Worm (Caenorhabditis elegans) whole organism, young adult: ENCODE results near the gene Y45G5AM.7.
A peak's percentile ranks its signal among the peaks of the same experiment; 100 is the strongest.
"Not testable (repeated sequence)": the region's sequence is repeated elsewhere in the genome, so short reads cannot be mapped to it uniquely, and the experiment has no call there.

Experiments
- B0336.3 ChIP-seq: fragments of 200-800 bp; sonication (Bioruptor generic); IDR thresholded peaks from 2 replicates; pipeline ENCODE4 v1.3.6; 2022; ENCODE audit warnings: missing genetic modification characterization, missing compliant biosample characterization
- D2030.7 ChIP-seq: fragments of 200-800 bp; sonication (Bioruptor generic); IDR thresholded peaks from 2 replicates; pipeline ENCODE4 v1.3.6; 2022; ENCODE audit warnings: missing genetic modification reagents, missing genetic modification characterization, missing compliant biosample characterization
- F52B5.7 ChIP-seq: sonication (generic microtip); optimal IDR thresholded peaks from 2 replicates; lab custom pipeline; 2016; ENCODE audit warnings: mild to moderate bottlenecking, missing genetic modification characterization, missing compliant biosample characterization
- K11D2.4 ChIP-seq: fragments of 200-800 bp; sonication (Bioruptor generic); IDR thresholded peaks from 2 replicates; pipeline ENCODE4 v1.3.6; 2022; ENCODE audit warnings: missing genetic modification reagents, missing genetic modification characterization, missing compliant biosample characterization
- Y53G8AR.9 ChIP-seq: fragments of 200-800 bp; sonication (Bioruptor generic); conservative IDR thresholded peaks from 2 replicates; pipeline ENCODE4 v1.3.6; 2022; ENCODE audit warnings: missing genetic modification reagents, missing genetic modification characterization, missing compliant biosample characterization
- ama-1 ChIP-seq, 3 experiments: fragments of 150-350 bp in 1 of 3; sonication (generic microtip) in 2 of 3; optimal IDR thresholded peaks; 2 replicates each; lab custom pipeline; 2014 to 2018; ENCODE audit warnings: missing biosample characterization in 2 of 3, missing genetic modification characterization in 2 of 3, missing genetic modification reagents in 2 of 3
- athp-1 ChIP-seq: sonication (generic microtip); optimal IDR thresholded peaks from 2 replicates; lab custom pipeline; 2017; ENCODE audit warnings: mild to moderate bottlenecking, missing genetic modification characterization, missing compliant biosample characterization
- die-1 ChIP-seq: sonication (generic microtip); optimal IDR thresholded peaks from 2 replicates; lab custom pipeline; 2016; ENCODE audit warnings: missing genotype, mild to moderate bottlenecking, missing genetic modification characterization, missing compliant biosample characterization
- dpff-1 ChIP-seq: sonication (generic microtip); optimal IDR thresholded peaks from 2 replicates; lab custom pipeline; 2017; ENCODE audit warnings: mild to moderate bottlenecking, missing genetic modification characterization, missing compliant biosample characterization
- efl-1 ChIP-seq: fragments of 150-350 bp; optimal IDR thresholded peaks from 2 replicates; lab custom pipeline; 2014; ENCODE audit warnings: missing biosample characterization, missing genetic modification reagents, missing genetic modification characterization
- ekl-4 ChIP-seq: fragments of 200-800 bp; sonication (Bioruptor generic); IDR thresholded peaks from 2 replicates; pipeline ENCODE4 v1.3.6; 2022; ENCODE audit warnings: missing genetic modification reagents, missing genetic modification characterization, missing compliant biosample characterization
- hlh-12 ChIP-seq: sonication (generic microtip); optimal IDR thresholded peaks from 2 replicates; lab custom pipeline; 2016; ENCODE audit warnings: missing genetic modification characterization, missing compliant biosample characterization
- hrde-1 ChIP-seq: sonication (generic microtip); optimal IDR thresholded peaks from 2 replicates; lab custom pipeline; 2016; ENCODE audit warnings: missing genetic modification characterization, mild to moderate bottlenecking, missing compliant biosample characterization, moderate library complexity, missing genotype, missing genetic modification reagents, borderline replicate concordance
- let-607 ChIP-seq, 2 experiments: fragments of 200-800 bp in 1 of 2; sonication (Bioruptor generic) in 1 of 2; sonication (generic microtip) in 1 of 2; optimal IDR thresholded peaks; 2 replicates each; lab custom pipeline; 2016 to 2018; ENCODE audit warnings: mild to moderate bottlenecking in 2 of 2, missing compliant biosample characterization in 2 of 2, missing genetic modification characterization in 2 of 2, moderate library complexity in 2 of 2, missing genotype in 1 of 2
- lin-40 ChIP-seq: sonication (generic microtip); optimal IDR thresholded peaks from 2 replicates; lab custom pipeline; 2016; ENCODE audit warnings: missing genetic modification characterization, mild to moderate bottlenecking, missing compliant biosample characterization, missing genotype, missing genetic modification reagents
- lir-1 ChIP-seq: fragments of 200-800 bp; sonication (Bioruptor generic); conservative IDR thresholded peaks from 2 replicates; pipeline ENCODE4 v1.3.6; 2022; ENCODE audit warnings: missing genetic modification reagents, missing genetic modification characterization, missing compliant biosample characterization
- lsl-1 ChIP-seq: fragments of 200-800 bp; sonication (Bioruptor generic); optimal IDR thresholded peaks from 2 replicates; lab custom pipeline; 2018; ENCODE audit warnings: mild to moderate bottlenecking, missing genetic modification characterization, moderate library complexity, missing compliant biosample characterization
- lsy-27 ChIP-seq: sonication (generic microtip); optimal IDR thresholded peaks from 2 replicates; lab custom pipeline; 2017; ENCODE audit warnings: missing genetic modification characterization, mild to moderate bottlenecking, missing compliant biosample characterization, antibody characterized with exemption, missing genotype, borderline replicate concordance; ENCODE audit not compliant: insufficient read depth
- mel-28 ChIP-seq: sonication (generic microtip); optimal IDR thresholded peaks from 2 replicates; lab custom pipeline; 2016; ENCODE audit warnings: borderline replicate concordance, mild to moderate bottlenecking, missing genetic modification characterization, missing compliant biosample characterization
- nhr-120 ChIP-seq: fragments of 200-800 bp; sonication (Bioruptor generic); IDR thresholded peaks from 2 replicates; pipeline ENCODE4 v1.3.6; 2022; ENCODE audit warnings: missing genetic modification characterization, missing compliant biosample characterization
- nhr-80 ChIP-seq: sonication (generic microtip); optimal IDR thresholded peaks from 2 replicates; lab custom pipeline; 2016; ENCODE audit warnings: missing genetic modification characterization, missing compliant biosample characterization
- pha-4 ChIP-seq: fragments of 150-350 bp; sonication (generic microtip); optimal IDR thresholded peaks from 2 replicates; lab custom pipeline; 2014; ENCODE audit warnings: missing biosample characterization, missing genetic modification reagents, missing genetic modification characterization
- sea-2 ChIP-seq: fragments of 200-800 bp; sonication (Bioruptor generic); IDR thresholded peaks from 2 replicates; pipeline ENCODE4 v1.3.6; 2022; ENCODE audit warnings: missing genetic modification characterization, missing compliant biosample characterization
- snpc-1.1 ChIP-seq: sonication (generic microtip); optimal IDR thresholded peaks from 2 replicates; lab custom pipeline; 2017; ENCODE audit warnings: missing genetic modification characterization, mild to moderate bottlenecking, missing compliant biosample characterization, antibody characterized with exemption, moderate library complexity, missing genotype, missing genetic modification reagents; ENCODE audit not compliant: insufficient read depth
- somi-1 ChIP-seq: fragments of 200-800 bp; sonication (Bioruptor generic); optimal IDR thresholded peaks from 2 replicates; lab custom pipeline; 2018; ENCODE audit warnings: mild to moderate bottlenecking, missing genetic modification characterization, missing compliant biosample characterization
- sptf-2 ChIP-seq: fragments of 200-800 bp; sonication (Bioruptor generic); optimal IDR thresholded peaks from 2 replicates; lab custom pipeline; 2018; ENCODE audit warnings: mild to moderate bottlenecking, missing genetic modification characterization, missing compliant biosample characterization
- tlf-1 ChIP-seq: fragments of 200-800 bp; sonication (Bioruptor generic); optimal IDR thresholded peaks from 2 replicates; lab custom pipeline; 2018; ENCODE audit warnings: mild to moderate bottlenecking, missing genetic modification characterization, missing compliant biosample characterization
- xnd-1 ChIP-seq: sonication (generic microtip); optimal IDR thresholded peaks from 2 replicates; lab custom pipeline; 2016; ENCODE audit warnings: missing genotype, missing genetic modification reagents, missing genetic modification characterization, missing compliant biosample characterization
- zfh-2 ChIP-seq: fragments of 200-800 bp; sonication (Bioruptor generic); conservative IDR thresholded peaks from 2 replicates; pipeline ENCODE4 v1.3.6; 2022; ENCODE audit warnings: missing genetic modification reagents, missing genetic modification characterization, missing compliant biosample characterization
- zim-3 ChIP-seq: sonication (generic microtip); optimal IDR thresholded peaks from 2 replicates; lab custom pipeline; 2017; ENCODE audit warnings: mild to moderate bottlenecking, missing genetic modification characterization, moderate library complexity, missing compliant biosample characterization
- ztf-3 ChIP-seq: fragments of 200-800 bp; sonication (Bioruptor generic); optimal IDR thresholded peaks from 2 replicates; lab custom pipeline; 2018; ENCODE audit warnings: mild to moderate bottlenecking, missing genetic modification characterization, missing compliant biosample characterization

The Y45G5AM.7 gene

DNA sequence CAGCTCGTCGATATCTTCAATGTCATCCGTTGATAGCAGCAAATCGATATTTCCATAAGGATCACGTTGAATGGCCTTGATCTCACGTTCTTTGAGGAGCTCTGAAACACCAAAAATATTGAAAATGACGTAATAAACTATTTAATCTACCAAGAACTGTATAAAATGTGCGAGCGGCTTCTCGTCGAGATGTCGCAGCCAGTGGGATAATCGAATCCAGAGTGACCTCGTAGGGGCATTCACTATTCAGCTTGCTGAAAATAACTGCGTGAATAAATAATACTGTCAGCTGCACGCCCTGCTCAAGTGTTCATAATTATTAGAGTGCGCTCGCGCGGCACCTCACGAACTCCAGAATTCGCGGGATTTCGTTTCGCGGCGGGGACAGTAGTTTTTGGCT, at the start of gene Y45G5AM.7:
Gene Y45G5AM.7 (minus strand): TSS at position 101 of the 400 bp plus-strand sequence.
- TF ChIP-seq lir-1 (GFP tag; lab: Robert Waterston, UW) (no peak), die-1 (no peak)

DNA sequence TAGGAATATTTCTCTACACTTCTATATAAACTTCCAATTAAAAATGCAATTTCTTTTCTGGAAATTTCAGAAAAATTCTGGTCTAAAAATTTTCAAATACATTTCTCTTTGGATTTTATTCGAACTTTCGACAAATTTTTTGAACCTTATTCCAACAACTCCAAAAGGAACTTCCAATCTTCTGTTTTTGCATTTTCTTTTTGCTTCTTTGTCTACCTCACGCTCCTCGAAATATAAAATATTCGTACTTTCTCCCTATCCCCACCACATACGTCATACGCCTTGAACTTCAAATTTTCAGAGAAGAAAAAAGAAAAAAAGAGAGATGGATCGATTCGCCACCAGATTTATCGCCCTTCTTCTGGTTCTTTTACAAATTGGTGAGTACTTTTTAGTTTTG, 49.3 kb upstream of the Y45G5AM.7 start, which contains the start of gene nlp-9:
Gene nlp-9 (plus strand): TSS at position 301 of the 400 bp plus-strand sequence.
- TF ChIP-seq dpff-1 = no peak
- no peak for TF ChIP-seq lir-1 (GFP tag; lab: Robert Waterston, UW)
- TF ChIP-seq zfh-2 (GFP tag; lab: Robert Waterston, UW) = no peak
- TF ChIP-seq nhr-80 (tag; lab: Kevin White, UChicago) = no peak
- no peak for TF ChIP-seq nhr-120 (GFP tag; lab: Robert Waterston, UW)
- no peak for TF ChIP-seq lin-40 (tag; lab: Kevin White, UChicago)
- TF ChIP-seq D2030.7 (GFP tag; lab: Robert Waterston, UW) = no peak
- no peak for TF ChIP-seq Y53G8AR.9
- TF ChIP-seq let-607 (tag; optimal IDR thresholded peaks at IDR 0.05; lab: Kevin White, UChicago) = no peak
- no peak for TF ChIP-seq hrde-1 (tag; lab: Kevin White, UChicago)
- no peak for TF ChIP-seq sptf-2
- no peak for TF ChIP-seq ama-1 (optimal IDR thresholded peaks at IDR 0.05; lab: Kevin White, UChicago)
- TF ChIP-seq ama-1 (GFP tag; optimal IDR thresholded peaks at IDR 0.05; lab: Kevin White, UChicago) = no peak
- TF ChIP-seq lsl-1 (GFP tag; lab: Kevin White, UChicago) = no peak
- TF ChIP-seq mel-28 (tag; lab: Kevin White, UChicago) = no peak
- TF ChIP-seq zim-3 (tag; lab: Kevin White, UChicago) = no peak

DNA sequence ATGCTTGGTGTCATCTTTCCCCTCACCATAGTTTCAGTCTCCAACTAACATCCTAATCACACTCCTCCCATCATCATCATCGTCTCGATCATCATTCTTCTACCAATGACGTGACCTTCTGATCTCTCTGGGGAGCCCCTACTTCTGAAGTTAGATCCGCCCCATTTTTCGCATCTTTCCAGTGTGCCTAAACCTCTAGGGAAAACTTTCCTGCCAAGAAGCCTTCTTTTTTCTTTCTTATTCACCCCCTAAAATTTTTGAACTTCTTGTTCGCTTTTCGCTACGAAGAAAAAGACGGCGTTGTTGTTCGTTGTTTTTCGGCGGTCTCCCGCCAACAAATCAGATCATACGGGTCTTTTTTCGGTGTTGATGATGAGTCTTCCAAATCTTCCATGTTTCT, 48.2 kb upstream of the Y45G5AM.7 start:
- TF ChIP-seq tlf-1 (GFP tag; lab: Kevin White, UChicago) = no peak
- 0 out of 2 replicates have a peak, but pooled peaks have one; percentile 31 for TF ChIP-seq K11D2.4

DNA sequence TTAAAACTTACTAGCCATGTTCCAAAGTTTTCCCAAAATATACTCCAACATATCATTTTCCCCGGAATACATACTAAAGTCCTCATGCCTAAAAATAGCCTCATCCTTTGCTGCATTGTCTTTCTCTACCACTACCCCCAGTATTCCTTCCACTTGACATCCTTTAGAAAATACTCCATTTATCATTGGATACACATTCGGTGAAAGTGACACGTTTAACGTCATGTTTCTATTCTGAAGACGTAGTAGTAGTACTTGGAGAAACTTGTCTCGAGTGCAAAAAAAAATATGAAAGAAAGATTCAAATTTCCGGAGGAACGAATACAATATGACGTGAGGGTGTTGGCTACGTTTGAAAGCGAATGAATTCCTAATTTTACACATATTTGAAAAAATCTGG, 46.9 kb upstream of the Y45G5AM.7 start:
- TF ChIP-seq athp-1 (tag; lab: Kevin White, UChicago) = no peak

DNA sequence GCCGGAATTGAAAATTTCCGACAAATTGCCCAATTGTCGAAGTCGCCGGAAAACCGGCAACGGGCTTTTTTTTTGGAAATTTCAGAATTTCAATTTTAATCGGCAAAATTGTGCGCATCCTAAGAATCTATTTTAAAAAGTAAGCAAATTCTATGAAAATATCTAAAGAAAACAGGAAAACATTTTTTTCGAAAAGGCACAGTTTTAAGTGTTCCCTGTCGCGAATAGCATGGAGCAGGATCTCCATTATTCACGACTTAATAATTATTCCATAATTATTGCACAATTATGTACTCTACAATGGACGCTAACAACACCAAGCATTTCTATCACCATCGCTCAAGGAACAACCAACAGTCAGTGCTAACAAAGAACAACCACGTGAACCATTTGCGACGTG, 45.8 kb upstream of the Y45G5AM.7 start, which contains the start of gene H43I07.4:
Gene H43I07.4 (plus strand): TSS at position 301 of the 400 bp plus-strand sequence.
- not testable (repeated sequence) for TF ChIP-seq nhr-120 (GFP tag; lab: Robert Waterston, UW); xnd-1 (tag; lab: Kevin White, UChicago); ztf-3 (GFP tag; lab: Kevin White, UChicago)

DNA sequence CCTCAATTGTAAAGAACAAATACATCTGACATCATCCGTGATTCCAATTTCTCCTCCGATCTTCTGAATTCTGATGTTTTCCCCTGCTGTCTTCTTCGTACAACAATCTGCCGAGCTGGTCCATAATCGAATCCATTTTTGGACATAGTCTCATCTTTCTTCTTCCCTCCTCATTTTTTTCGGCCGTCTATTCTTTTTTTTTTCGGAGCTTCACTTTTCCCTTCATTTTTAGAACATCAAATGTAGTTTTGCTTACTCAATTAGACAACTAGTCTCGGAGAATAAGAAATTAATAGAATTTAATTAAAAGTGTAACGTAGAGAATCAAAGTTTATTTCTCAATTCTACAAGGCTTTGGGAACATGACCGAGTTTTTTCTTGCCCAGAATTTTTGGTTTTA, 41.5 kb upstream of the Y45G5AM.7 start:
- no peak for TF ChIP-seq athp-1 (tag; lab: Kevin White, UChicago)
- TF ChIP-seq D2030.7 (GFP tag; lab: Robert Waterston, UW) = no peak
- no peak for TF ChIP-seq pha-4 (tag; lab: Kevin White, UChicago)
- no peak for TF ChIP-seq F52B5.7 (tag; lab: Kevin White, UChicago)
- no peak for TF ChIP-seq lsy-27 (tag; lab: Kevin White, UChicago)
- no peak for TF ChIP-seq B0336.3 (GFP tag; lab: Robert Waterston, UW)

DNA sequence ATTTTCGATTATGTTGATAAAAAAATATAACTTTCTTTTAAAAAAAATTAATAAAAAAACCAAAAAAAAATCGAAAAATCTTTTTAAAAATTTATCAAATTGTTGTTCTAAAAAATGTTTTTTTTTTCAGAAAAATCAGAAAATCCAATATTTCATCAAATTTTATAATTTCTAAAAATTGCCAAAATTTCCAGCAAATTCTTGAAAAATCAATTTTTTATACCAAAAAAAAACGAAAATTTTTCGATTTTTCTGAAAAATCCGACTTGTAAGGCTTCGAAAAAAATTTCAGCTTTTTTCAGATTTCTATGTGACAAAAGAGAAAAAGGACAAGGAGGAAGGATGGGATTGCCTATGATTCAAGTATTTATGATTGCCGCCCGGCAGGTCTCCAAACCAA, 34.4 kb upstream of the Y45G5AM.7 start, which contains the start of gene H43I07.1:
Gene H43I07.1 (plus strand): TSS at position 301 of the 400 bp plus-strand sequence.
- TF ChIP-seq hlh-12 (tag; lab: Kevin White, UChicago) (no peak), efl-1 (GFP tag; lab: Kevin White, UChicago) (no peak), snpc-1.1 (tag; lab: Kevin White, UChicago) (no peak), sea-2 (GFP tag; lab: Robert Waterston, UW) (no peak), somi-1 (GFP tag; lab: Kevin White, UChicago) (no peak), ekl-4 (GFP tag; lab: Robert Waterston, UW) (no peak), xnd-1 (tag; lab: Kevin White, UChicago) (no peak)
